Worm (Caenorhabditis elegans): ENCODE data around the gene nlp-47.
"Not testable (repeated sequence)": the region's sequence is repeated elsewhere in the genome, so short reads cannot be mapped to it uniquely, and the experiment has no call there.

The nlp-47 gene

ce11 chrIV:5261786-5262185, 28.9 kb upstream of the nlp-47 start (continued):
- peak; percentile 80 for TF ChIP-seq hmg-1.2 (GFP tag; IDR thresholded peaks at IDR 0.05)
- 0 out of 2 replicates have a peak, but pooled peaks have one; percentile 55 for TF ChIP-seq madf-3 (GFP tag; IDR thresholded peaks at IDR 0.05)

- TF ChIP-seq madf-3 (GFP tag; IDR thresholded peaks at IDR 0.05) = 0 out of 2 replicates have a peak, but pooled peaks have one; percentile 38
- peak; percentile 88 for TF ChIP-seq snpc-1.1 (tag; optimal IDR thresholded peaks at IDR 0.05; ENCODE audit: insufficient read depth)
- 0 out of 2 replicates have a peak, but pooled peaks have one; percentile 28 for TF ChIP-seq B0019.2 (GFP tag; conservative IDR thresholded peaks at IDR 0.05)
- peak; percentile 82 for TF ChIP-seq ekl-4 (GFP tag; IDR thresholded peaks at IDR 0.05)
- TF ChIP-seq hrde-1 (tag; optimal IDR thresholded peaks at IDR 0.05; ENCODE audit: borderline replicate concordance) = peak; percentile 42
- peak; percentile 56; the same call in 1 of the 2 replicates for TF ChIP-seq mcd-1 (GFP tag; IDR thresholded peaks at IDR 0.05)
- peak; percentile 65; the same call in 1 of the 2 replicates for TF ChIP-seq Y53G8AR.9 (GFP tag; conservative IDR thresholded peaks at IDR 0.05)
- peak; percentile 38; the same call in 1 of the 2 replicates for TF ChIP-seq ceh-91 (GFP tag; IDR thresholded peaks at IDR 0.05)
- TF ChIP-seq tbp1 (GFP tag; optimal IDR thresholded peaks at IDR 0.05) = peak; percentile 69
- peak; percentile 85 for TF ChIP-seq pbrm-1 (GFP tag; IDR thresholded peaks at IDR 0.05)
- TF ChIP-seq xnd-1 (tag; optimal IDR thresholded peaks at IDR 0.05) = peak; percentile 7
- peak; percentile 82 for TF ChIP-seq hmg-1.2 (GFP tag; IDR thresholded peaks at IDR 0.05)
- peak; percentile 93 for TF ChIP-seq snpc-4 (GFP tag; optimal IDR thresholded peaks at IDR 0.05)
- TF ChIP-seq snpc-4 (tag; optimal IDR thresholded peaks at IDR 0.05) = peak; percentile 84 to 97 (median 95)
- 0 out of 2 replicates have a peak, but pooled peaks have one; percentile 8 for TF ChIP-seq aptf-3 (GFP tag; IDR thresholded peaks at IDR 0.05)
- TF ChIP-seq hsf-1 (GFP tag; IDR thresholded peaks at IDR 0.05) = peak; percentile 63; the same call in 1 of the 2 replicates
- peak; percentile 89 for TF ChIP-seq dox-1 (GFP tag; IDR thresholded peaks at IDR 0.05)
- peak; percentile 38; the same call in 1 of the 2 replicates for TF ChIP-seq rcor-1 (GFP tag; IDR thresholded peaks at IDR 0.05)
- TF ChIP-seq C17E4.6 (GFP tag; IDR thresholded peaks at IDR 0.05) = peak; percentile 55; the same call in 1 of the 2 replicates
- TF ChIP-seq ztf-25 (GFP tag; IDR thresholded peaks at IDR 0.05) = 0 out of 2 replicates have a peak, but pooled peaks have one; percentile 73
- peak; percentile 35; the same call in 1 of the 2 replicates for TF ChIP-seq ceh-100 (GFP tag; IDR thresholded peaks at IDR 0.05)
- peak; percentile 26 for TF ChIP-seq ama-1 (optimal IDR thresholded peaks at IDR 0.05)
- TF ChIP-seq ama-1 (GFP tag; optimal IDR thresholded peaks at IDR 0.05) = not testable (repeated sequence)
- peak; percentile 15 for TF ChIP-seq snpc-1.3 (tag; optimal IDR thresholded peaks at IDR 0.05; ENCODE audit: insufficient read depth)
- 0 out of 2 replicates have a peak, but pooled peaks have one; percentile 12 for TF ChIP-seq Y79H2A.3 (GFP tag; conservative IDR thresholded peaks at IDR 0.05)
- peak; percentile 69 for TF ChIP-seq F49E8.2 (tag; optimal IDR thresholded peaks at IDR 0.05; ENCODE audit: insufficient read depth)
- 0 out of 2 replicates have a peak, but pooled peaks have one; percentile 26 for TF ChIP-seq B0336.3 (GFP tag; IDR thresholded peaks at IDR 0.05)
- TF ChIP-seq attf-6 (GFP tag; IDR thresholded peaks at IDR 0.05) = peak; percentile 99
- TF ChIP-seq ztf-28 (GFP tag; IDR thresholded peaks at IDR 0.05) = 0 out of 2 replicates have a peak, but pooled peaks have one; percentile 53
- peak; percentile 63; the same call in 1 of the 2 replicates for TF ChIP-seq lin-26 (GFP tag; IDR thresholded peaks at IDR 0.05)
- TF ChIP-seq madf-6 (GFP tag; IDR thresholded peaks at IDR 0.05) = peak; percentile 80
- TF ChIP-seq Y56A3A.18 (GFP tag; IDR thresholded peaks at IDR 0.05) = peak; percentile 41; the same call in 1 of the 2 replicates
- TF ChIP-seq F33H1.4 (GFP tag; IDR thresholded peaks at IDR 0.05) = peak; percentile 52; the same call in 1 of the 2 replicates
- TF ChIP-seq nfyb-1 (GFP tag; IDR thresholded peaks at IDR 0.05) = peak; percentile 62; the same call in 1 of the 2 replicates
- TF ChIP-seq D2030.7 (GFP tag; IDR thresholded peaks at IDR 0.05) = peak; percentile 95
- peak; percentile 34 for TF ChIP-seq lsl-1 (GFP tag; optimal IDR thresholded peaks at IDR 0.05)
Measured at ce11 chrIV:5264700-5265210, 25.9 kb upstream of the nlp-47 start.
